Worm (Caenorhabditis elegans) whole organism, early embryonic: Measurements from ENCODE around the gene nlp-43.

Experiments used
- ama-1 ChIP-seq: fragments of 150-350 bp; optimal IDR thresholded peaks from 2 replicates; lab custom pipeline; 2014
- ceh-13 ChIP-seq: fragments of 200-800 bp; sonication (Bioruptor generic); optimal IDR thresholded peaks from 2 replicates; lab custom pipeline; 2018; ENCODE audit warnings: mild to moderate bottlenecking, missing genetic modification characterization, missing compliant biosample characterization
- flt-1 ChIP-seq: fragments of 200-800 bp; sonication (Bioruptor generic); IDR thresholded peaks from 2 replicates; pipeline ENCODE4 v1.3.6; 2022; ENCODE audit warnings: missing genetic modification characterization, missing compliant biosample characterization
- tra-4 ChIP-seq: sonication (generic microtip); optimal IDR thresholded peaks from 2 replicates; lab custom pipeline; 2017; ENCODE audit warnings: missing genetic modification characterization, missing compliant biosample characterization

ce11 chrIII:5077150-5077814 lies 35.1 kb downstream of the nlp-43 start, which contains the start of gene alh-1:
- TF ChIP-seq ceh-13: no peak
- TF ChIP-seq tra-4 (tag; lab: Kevin White, UChicago): no peak
- TF ChIP-seq ama-1 (lab: Kevin White, UChicago): no peak
- TF ChIP-seq flt-1 (GFP tag; lab: Robert Waterston, UW): no peak
